Worm (Caenorhabditis elegans) whole organism, late embryonic: Measurements from ENCODE around the gene ZK697.14.

Source experiments
- C08G9.2 ChIP-seq: sonication (generic microtip); optimal IDR thresholded peaks from 2 replicates; lab custom pipeline; 2016; ENCODE audit warnings: mild to moderate bottlenecking, missing genetic modification characterization, moderate library complexity, missing compliant biosample characterization
- F13H6.1 ChIP-seq: sonication (generic microtip); optimal IDR thresholded peaks from 2 replicates; lab custom pipeline; 2016; ENCODE audit warnings: missing genetic modification characterization, missing compliant biosample characterization
- ceh-31 ChIP-seq: sonication (generic microtip); optimal IDR thresholded peaks from 2 replicates; lab custom pipeline; 2016; ENCODE audit warnings: missing genetic modification characterization, missing compliant biosample characterization
- ceh-6 ChIP-seq: fragments of 200-800 bp; sonication (Bioruptor generic); optimal IDR thresholded peaks from 2 replicates; lab custom pipeline; 2018; ENCODE audit warnings: mild to moderate bottlenecking, missing genetic modification characterization, missing compliant biosample characterization
- dve-1 ChIP-seq: sonication (generic microtip); optimal IDR thresholded peaks from 2 replicates; lab custom pipeline; 2017; ENCODE audit warnings: antibody characterized with exemption, mild to moderate bottlenecking, missing genetic modification characterization, missing compliant biosample characterization
- fax-1 ChIP-seq: sonication (generic microtip); optimal IDR thresholded peaks from 2 replicates; lab custom pipeline; 2016; ENCODE audit warnings: missing genotype, missing genetic modification characterization, missing compliant biosample characterization
- nhr-11 ChIP-seq: fragments of 150-350 bp; optimal IDR thresholded peaks from 2 replicates; lab custom pipeline; 2014; ENCODE audit warnings: missing biosample characterization, missing genetic modification characterization
- pha-4 ChIP-seq: fragments of 150-350 bp; optimal IDR thresholded peaks from 2 replicates; lab custom pipeline; 2018; ENCODE audit warnings: missing biosample characterization, missing genetic modification reagents, missing genetic modification characterization
- unc-3 ChIP-seq, 2 experiments: fragments of 200-800 bp in 1 of 2; sonication (Bioruptor generic) in 1 of 2; sonication (generic microtip) in 1 of 2; conservative IDR thresholded peaks in 1 of 2; optimal IDR thresholded peaks in 1 of 2; 2 replicates each; pipeline versions ENCODE4 v1.3.6 to Lab custom; 2016 to 2022; ENCODE audit warnings: missing compliant biosample characterization in 2 of 2, missing genetic modification characterization in 2 of 2, missing genetic modification reagents in 1 of 2
- unc-42 ChIP-seq: sonication (generic microtip); optimal IDR thresholded peaks from 2 replicates; lab custom pipeline; 2016; ENCODE audit warnings: missing genotype, missing genetic modification characterization, missing compliant biosample characterization

DNA sequence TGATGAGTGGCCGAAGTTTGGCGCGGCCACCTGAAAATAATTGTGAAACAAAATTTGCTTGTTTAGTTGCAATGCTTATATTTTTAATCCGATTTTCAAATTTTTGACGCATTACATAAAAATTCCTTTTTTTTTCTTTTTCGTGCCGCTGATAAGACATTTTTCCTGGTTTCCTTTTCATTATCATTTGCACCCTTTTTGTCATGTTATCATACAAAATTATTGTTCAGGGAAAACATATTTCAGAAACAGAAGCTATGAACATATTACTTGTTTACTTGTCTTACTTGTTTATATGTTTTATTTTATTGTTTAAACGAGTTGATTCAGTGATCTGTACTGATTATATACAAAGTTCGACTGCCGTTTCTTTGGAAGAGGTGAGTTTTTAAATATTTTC is 5.2 kb upstream of the ZK697.14 start, which contains the start of gene clec-205:
- TF ChIP-seq fax-1 (no peak), ceh-6 (GFP tag; lab: Kevin White, UChicago) (no peak), C08G9.2 (tag; lab: Kevin White, UChicago) (no peak), pha-4 (tag; lab: Kevin White, UChicago) (no peak), unc-3 (GFP tag; conservative IDR thresholded peaks at IDR 0.05; lab: Robert Waterston, UW) (no peak), unc-3 (tag; optimal IDR thresholded peaks at IDR 0.05; lab: Kevin White, UChicago) (no peak), ceh-31 (no peak), F13H6.1 (no peak), unc-42 (tag; lab: Kevin White, UChicago) (no peak), dve-1 (no peak), nhr-11 (tag; lab: Kevin White, UChicago) (no peak)
